Worm (Caenorhabditis elegans) whole organism, L3 larva: ENCODE results near the gene umps-1.

Experiments used
- R02D3.7 ChIP-seq: fragments of 150-350 bp; optimal IDR thresholded peaks from 2 replicates; lab custom pipeline; 2014; ENCODE audit warnings: missing biosample characterization, missing genetic modification characterization
- ama-1 ChIP-seq: fragments of 150-350 bp; optimal IDR thresholded peaks from 2 replicates; lab custom pipeline; 2018
- ceh-16 ChIP-seq: sonication (generic microtip); optimal IDR thresholded peaks from 2 replicates; lab custom pipeline; 2017; ENCODE audit warnings: missing biosample characterization, missing genetic modification characterization
- ceh-28 ChIP-seq: fragments of 150-350 bp; optimal IDR thresholded peaks from 2 replicates; lab custom pipeline; 2014; ENCODE audit warnings: missing biosample characterization, missing genetic modification reagents, missing genetic modification characterization
- ceh-82 ChIP-seq: fragments of 150-350 bp; optimal IDR thresholded peaks from 2 replicates; lab custom pipeline; 2014; ENCODE audit warnings: missing biosample characterization, missing genetic modification characterization
- ceh-9 ChIP-seq: sonication (generic microtip); optimal IDR thresholded peaks from 2 replicates; lab custom pipeline; 2018; ENCODE audit warnings: missing biosample characterization, missing genetic modification characterization
- egl-5 ChIP-seq: fragments of 150-350 bp; optimal IDR thresholded peaks from 2 replicates; lab custom pipeline; 2017; ENCODE audit warnings: missing biosample characterization, missing genetic modification reagents, missing genetic modification characterization, inconsistent platforms
- elt-1 ChIP-seq: fragments of 150-350 bp; optimal IDR thresholded peaks from 2 replicates; lab custom pipeline; 2014; ENCODE audit warnings: missing biosample characterization, missing genetic modification characterization
- elt-2 ChIP-seq: sonication (generic microtip); optimal IDR thresholded peaks from 2 replicates; lab custom pipeline; 2016; ENCODE audit warnings: missing genetic modification reagents, mild to moderate bottlenecking, missing genetic modification characterization, missing compliant biosample characterization
- fkh-10 ChIP-seq: sonication (generic microtip); optimal IDR thresholded peaks from 2 replicates; lab custom pipeline; 2017; ENCODE audit warnings: missing biosample characterization, missing genetic modification reagents, missing genetic modification characterization
- fkh-2 ChIP-seq: fragments of 150-350 bp; optimal IDR thresholded peaks from 2 replicates; lab custom pipeline; 2014; ENCODE audit warnings: missing biosample characterization, missing genetic modification reagents, missing genetic modification characterization
- fos-1 ChIP-seq: fragments of 150-350 bp; optimal IDR thresholded peaks from 2 replicates; lab custom pipeline; 2014; ENCODE audit warnings: missing biosample characterization, missing genetic modification characterization
- hmg-11 ChIP-seq: sonication (generic microtip); optimal IDR thresholded peaks from 2 replicates; lab custom pipeline; 2016; ENCODE audit warnings: missing genetic modification characterization, missing compliant biosample characterization
- jun-1 ChIP-seq: fragments of 150-350 bp; optimal IDR thresholded peaks from 2 replicates; lab custom pipeline; 2014; ENCODE audit warnings: missing biosample characterization, missing genetic modification reagents, missing genetic modification characterization
- lin-15B ChIP-seq: fragments of 150-350 bp; optimal IDR thresholded peaks from 2 replicates; lab custom pipeline; 2014; ENCODE audit warnings: missing biosample characterization, missing genetic modification characterization
- lin-39 ChIP-seq: fragments of 150-350 bp; optimal IDR thresholded peaks from 2 replicates; lab custom pipeline; 2018; ENCODE audit warnings: missing biosample characterization, missing genetic modification reagents, missing genetic modification characterization
- lsy-12 ChIP-seq: sonication (generic microtip); optimal IDR thresholded peaks from 2 replicates; lab custom pipeline; 2016; ENCODE audit warnings: mild to moderate bottlenecking, missing genetic modification characterization, missing compliant biosample characterization
- mdl-1 ChIP-seq: fragments of 150-350 bp; optimal IDR thresholded peaks from 2 replicates; lab custom pipeline; 2014; ENCODE audit warnings: missing biosample characterization, missing genetic modification characterization
- nfya-1 ChIP-seq: sonication (generic microtip); optimal IDR thresholded peaks from 2 replicates; lab custom pipeline; 2017; ENCODE audit warnings: missing genetic modification characterization, mild to moderate bottlenecking, missing compliant biosample characterization, antibody characterized with exemption, moderate library complexity; ENCODE audit not compliant: insufficient read depth
- nhr-12 ChIP-seq: fragments of 150-350 bp; optimal IDR thresholded peaks from 2 replicates; lab custom pipeline; 2014; ENCODE audit warnings: missing biosample characterization, missing genetic modification characterization
- nhr-23 ChIP-seq: fragments of 150-350 bp; optimal IDR thresholded peaks from 2 replicates; lab custom pipeline; 2014; ENCODE audit warnings: missing biosample characterization, missing genetic modification reagents, missing genetic modification characterization
- nhr-25 ChIP-seq: sonication (generic microtip); optimal IDR thresholded peaks from 2 replicates; lab custom pipeline; 2017; ENCODE audit warnings: missing biosample characterization, missing genetic modification characterization
- nhr-28 ChIP-seq: fragments of 150-350 bp; optimal IDR thresholded peaks from 2 replicates; lab custom pipeline; 2014; ENCODE audit warnings: missing biosample characterization, missing genetic modification characterization
- nhr-43 ChIP-seq: sonication (generic microtip); optimal IDR thresholded peaks from 2 replicates; lab custom pipeline; 2016; ENCODE audit warnings: mild to moderate bottlenecking, missing genetic modification characterization, missing compliant biosample characterization; ENCODE audit not compliant: poor library complexity, severe bottlenecking
- nhr-67 ChIP-seq: fragments of 150-350 bp; optimal IDR thresholded peaks from 2 replicates; lab custom pipeline; 2014; ENCODE audit warnings: missing biosample characterization, missing genetic modification characterization
- nhr-76 ChIP-seq: fragments of 150-350 bp; sonication (generic microtip); optimal IDR thresholded peaks from 5 replicates; lab custom pipeline; 2014; ENCODE audit warnings: missing biosample characterization, missing genetic modification characterization
- nhr-77 ChIP-seq: fragments of 150-350 bp; optimal IDR thresholded peaks from 2 replicates; lab custom pipeline; 2014; ENCODE audit warnings: missing biosample characterization, missing genetic modification characterization
- pha-4 ChIP-seq: fragments of 150-350 bp; optimal IDR thresholded peaks from 2 replicates; lab custom pipeline; 2014; ENCODE audit warnings: missing biosample characterization, missing genetic modification reagents, missing genetic modification characterization
- pqm-1 ChIP-seq: fragments of 150-350 bp; optimal IDR thresholded peaks from 2 replicates; lab custom pipeline; 2017; ENCODE audit warnings: missing biosample characterization, missing genetic modification characterization, inconsistent platforms
- sea-2 ChIP-seq: fragments of 150-350 bp; sonication (generic microtip); optimal IDR thresholded peaks from 4 replicates; lab custom pipeline; 2014; ENCODE audit warnings: missing biosample characterization, missing genetic modification reagents, missing genetic modification characterization
- skn-1 ChIP-seq: fragments of 150-350 bp; optimal IDR thresholded peaks from 2 replicates; lab custom pipeline; 2014; ENCODE audit warnings: missing biosample characterization, missing genetic modification characterization
- snpc-4 ChIP-seq: fragments of 150-350 bp; optimal IDR thresholded peaks from 2 replicates; lab custom pipeline; 2014; ENCODE audit warnings: missing biosample characterization, missing genetic modification characterization
- tbx-2 ChIP-seq: sonication (generic microtip); optimal IDR thresholded peaks from 2 replicates; lab custom pipeline; 2016; ENCODE audit warnings: mild to moderate bottlenecking, missing genetic modification characterization, missing compliant biosample characterization
- zag-1 ChIP-seq: fragments of 150-350 bp; optimal IDR thresholded peaks from 2 replicates; lab custom pipeline; 2014; ENCODE audit warnings: missing biosample characterization, missing genetic modification characterization
- ztf-11 ChIP-seq: fragments of 150-350 bp; optimal IDR thresholded peaks from 2 replicates; lab custom pipeline; 2014; ENCODE audit warnings: missing biosample characterization, missing genetic modification characterization
- ztf-4 ChIP-seq: fragments of 150-350 bp; optimal IDR thresholded peaks from 2 replicates; lab custom pipeline; 2014; ENCODE audit warnings: missing biosample characterization, missing genetic modification characterization

Gene umps-1

ce11 chrIII:10336109-10336508 is 21.3 kb downstream of the umps-1 start:
- TF ChIP-seq skn-1 (no peak), zag-1 (tag; lab: Kevin White, UChicago) (no peak), nhr-12 (tag; lab: Kevin White, UChicago) (no peak), pqm-1 (tag; lab: Kevin White, UChicago) (no peak), nhr-28 (tag; lab: Kevin White, UChicago) (no peak), nhr-67 (tag; lab: Kevin White, UChicago) (no peak), ceh-28 (tag; lab: Kevin White, UChicago) (no peak), ztf-4 (tag; lab: Kevin White, UChicago) (no peak), fkh-10 (GFP tag; lab: Kevin White, UChicago) (no peak), tbx-2 (tag; lab: Kevin White, UChicago) (no peak), jun-1 (tag; lab: Kevin White, UChicago) (no peak), mdl-1 (tag; lab: Kevin White, UChicago) (no peak), nhr-23 (tag; lab: Kevin White, UChicago) (no peak)
- TF ChIP-seq, all 47 proteins: peak for 0

ce11 chrIII:10335086-10335485 is 22.4 kb downstream of the umps-1 start, which contains the start of gene ced-9:
ced-9 (plus strand) TSS chrIII:10335172.
- no peak for TF ChIP-seq nfya-1

- peak; percentile 82 for TF ChIP-seq tbx-2 (tag; lab: Kevin White, UChicago)
- TF ChIP-seq hmg-11 (tag; lab: Kevin White, UChicago): peak; percentile 91
- TF ChIP-seq nhr-76 (tag; lab: Kevin White, UChicago): no peak
- TF ChIP-seq fos-1 (tag; lab: Kevin White, UChicago): no peak
- peak; percentile 69 for TF ChIP-seq skn-1
- TF ChIP-seq fkh-10 (GFP tag; lab: Kevin White, UChicago): peak; percentile 45
- TF ChIP-seq ceh-82 (tag; lab: Kevin White, UChicago): peak; percentile 56
- peak; percentile 52 for TF ChIP-seq ama-1 (lab: Kevin White, UChicago)
- peak; percentile 73 for TF ChIP-seq snpc-4
- peak; percentile 35 for TF ChIP-seq nhr-77 (tag; lab: Kevin White, UChicago)
- no peak for TF ChIP-seq sea-2 (GFP tag; lab: Kevin White, UChicago)
- TF ChIP-seq lin-39 (tag; lab: Kevin White, UChicago): peak; percentile 72
- TF ChIP-seq jun-1 (tag; lab: Kevin White, UChicago): peak; percentile 82
- TF ChIP-seq nfya-1: peak; percentile 90
- peak; percentile 89 for TF ChIP-seq nhr-23 (tag; lab: Kevin White, UChicago)
- peak; percentile 91 for TF ChIP-seq lin-15B (tag; lab: Kevin White, UChicago)
- peak; percentile 60 for TF ChIP-seq ceh-28 (tag; lab: Kevin White, UChicago)
- no peak for TF ChIP-seq fkh-2 (tag; lab: Kevin White, UChicago)
- TF ChIP-seq ztf-11 (tag; lab: Kevin White, UChicago): no peak
- peak; percentile 39 for TF ChIP-seq egl-5 (tag; lab: Kevin White, UChicago)
- peak; percentile 83 for TF ChIP-seq pha-4
- no peak for TF ChIP-seq mdl-1 (tag; lab: Kevin White, UChicago)
- TF ChIP-seq elt-2 (tag; lab: Kevin White, UChicago): peak; percentile 84
- peak; percentile 71 for TF ChIP-seq pqm-1 (tag; lab: Kevin White, UChicago)
- no peak for TF ChIP-seq ceh-9 (tag; lab: Kevin White, UChicago)
- TF ChIP-seq elt-1: peak; percentile 33
- peak; percentile 89 for TF ChIP-seq nhr-25 (tag; lab: Kevin White, UChicago)
- TF ChIP-seq nhr-43 (tag; lab: Kevin White, UChicago): peak; percentile 87
- TF ChIP-seq ceh-16 (tag; lab: Kevin White, UChicago): no peak
- TF ChIP-seq R02D3.7: peak; percentile 68
- TF ChIP-seq lsy-12 (tag; lab: Kevin White, UChicago): peak; percentile 87
These were observed 23.4 kb downstream of the umps-1 start, which contains the start of the genes jmjd-4 and mev-1 for ce11 chrIII:10333961-10334542. jmjd-4 (minus strand) TSS chrIII:10334018. mev-1 (plus strand) TSS chrIII:10334277.

- TF ChIP-seq fos-1 (tag; lab: Kevin White, UChicago) (no peak), fkh-2 (tag; lab: Kevin White, UChicago) (no peak), ceh-82 (tag; lab: Kevin White, UChicago) (no peak)
- TF ChIP-seq, all 47 proteins: peak for 0
These were observed 24.9 kb downstream of the umps-1 start, which contains the start of gene T07C4.12 for ce11 chrIII:10332560-10332959. T07C4.12 (minus strand) TSS chrIII:10332660.
